Worm (Caenorhabditis elegans) whole organism, late embryonic: ENCODE measurements around the gene ZK632.9.

ENCODE experiments used
- K02D7.2 ChIP-seq: sonication (generic microtip); optimal IDR thresholded peaks from 2 replicates; lab custom pipeline; 2017; ENCODE audit warnings: mild to moderate bottlenecking, missing genetic modification characterization, missing compliant biosample characterization
- ama-1 ChIP-seq: fragments of 150-350 bp; optimal IDR thresholded peaks from 2 replicates; lab custom pipeline; 2014
- ceh-2 ChIP-seq: sonication (generic microtip); optimal IDR thresholded peaks from 2 replicates; lab custom pipeline; 2016; ENCODE audit warnings: missing genotype, missing genetic modification characterization, missing compliant biosample characterization
- che-1 ChIP-seq: sonication (generic microtip); optimal IDR thresholded peaks from 2 replicates; lab custom pipeline; 2016; ENCODE audit warnings: mild to moderate bottlenecking, missing genetic modification characterization, missing compliant biosample characterization
- fax-1 ChIP-seq: sonication (generic microtip); optimal IDR thresholded peaks from 2 replicates; lab custom pipeline; 2016; ENCODE audit warnings: missing genotype, missing genetic modification characterization, missing compliant biosample characterization
- nfya-1 ChIP-seq: sonication (generic microtip); optimal IDR thresholded peaks from 2 replicates; lab custom pipeline; 2017; ENCODE audit warnings: missing genetic modification characterization, mild to moderate bottlenecking, missing compliant biosample characterization, antibody characterized with exemption, moderate library complexity
- nhr-11 ChIP-seq: fragments of 150-350 bp; optimal IDR thresholded peaks from 2 replicates; lab custom pipeline; 2014; ENCODE audit warnings: missing biosample characterization, missing genetic modification characterization
- pax-1 ChIP-seq: fragments of 150-350 bp; optimal IDR thresholded peaks from 2 replicates; lab custom pipeline; 2014; ENCODE audit warnings: missing biosample characterization, missing genetic modification characterization
- pqm-1 ChIP-seq: sonication (generic microtip); optimal IDR thresholded peaks from 2 replicates; lab custom pipeline; 2016; ENCODE audit warnings: missing genetic modification characterization, missing compliant biosample characterization
- rnt-1 ChIP-seq: sonication (generic microtip); optimal IDR thresholded peaks from 2 replicates; lab custom pipeline; 2016; ENCODE audit warnings: missing genetic modification characterization, missing compliant biosample characterization
- tbx-7 ChIP-seq: sonication (generic microtip); optimal IDR thresholded peaks from 2 replicates; lab custom pipeline; 2016; ENCODE audit warnings: missing genotype, missing genetic modification characterization, missing compliant biosample characterization
- ttx-3 ChIP-seq: sonication (generic microtip); optimal IDR thresholded peaks from 2 replicates; lab custom pipeline; 2016; ENCODE audit warnings: missing genetic modification reagents, missing genetic modification characterization, missing compliant biosample characterization

- no peak for TF ChIP-seq ama-1 (lab: Kevin White, UChicago)
- TF ChIP-seq pax-1 (tag; lab: Kevin White, UChicago) = no peak
- no peak for TF ChIP-seq nfya-1 (tag; lab: Kevin White, UChicago)
- TF ChIP-seq pqm-1 (tag; lab: Kevin White, UChicago) = no peak
- TF ChIP-seq che-1 = no peak
- no peak for TF ChIP-seq rnt-1 (tag; lab: Kevin White, UChicago)
- TF ChIP-seq nhr-11 (tag; lab: Kevin White, UChicago) = no peak
- TF ChIP-seq fax-1 (tag; lab: Kevin White, UChicago) = no peak
- TF ChIP-seq K02D7.2 (tag; lab: Kevin White, UChicago) = no peak
- no peak for TF ChIP-seq ttx-3
- TF ChIP-seq tbx-7 = no peak
- TF ChIP-seq ceh-2 (tag; lab: Kevin White, UChicago) = no peak
These were observed 1.5 kb downstream of the ZK632.9 start for ce11 chrIII:9823748-9824147.
